Worm (Caenorhabditis elegans) whole organism, mixed stage, embryonic: ENCODE data around the gene sri-18.

Source experiments
- M03D4.4 ChIP-seq: sonication (generic microtip); optimal IDR thresholded peaks from 2 replicates; lab custom pipeline; 2017; ENCODE audit warnings: mild to moderate bottlenecking, missing genetic modification characterization, missing compliant biosample characterization
- ces-1 ChIP-seq: fragments of 150-350 bp; optimal IDR thresholded peaks from 2 replicates; lab custom pipeline; 2014; ENCODE audit warnings: missing biosample characterization, missing genetic modification reagents, missing genetic modification characterization
- cnd-1 ChIP-seq: fragments of 200-800 bp; sonication (Bioruptor generic); optimal IDR thresholded peaks from 2 replicates; lab custom pipeline; 2018; ENCODE audit warnings: mild to moderate bottlenecking, missing genetic modification characterization, missing compliant biosample characterization
- elt-1 ChIP-seq: sonication (generic microtip); optimal IDR thresholded peaks from 2 replicates; lab custom pipeline; 2017; ENCODE audit warnings: missing genetic modification characterization, mild to moderate bottlenecking, missing compliant biosample characterization, antibody characterized with exemption, moderate library complexity, borderline replicate concordance; ENCODE audit not compliant: insufficient read depth
- elt-3 ChIP-seq: fragments of 150-350 bp; optimal IDR thresholded peaks from 2 replicates; lab custom pipeline; 2014; ENCODE audit warnings: missing biosample characterization, missing genetic modification characterization
- lsy-2 ChIP-seq: fragments of 150-350 bp; optimal IDR thresholded peaks from 2 replicates; lab custom pipeline; 2014; ENCODE audit warnings: missing biosample characterization, missing genetic modification characterization
- mls-2 ChIP-seq: sonication (generic microtip); optimal IDR thresholded peaks from 2 replicates; lab custom pipeline; 2016; ENCODE audit warnings: mild to moderate bottlenecking, missing genetic modification characterization, moderate library complexity, missing compliant biosample characterization
- nhr-2 ChIP-seq: fragments of 150-350 bp; optimal IDR thresholded peaks from 2 replicates; lab custom pipeline; 2014; ENCODE audit warnings: missing biosample characterization, missing genetic modification characterization
- nhr-237 ChIP-seq: fragments of 150-350 bp; optimal IDR thresholded peaks from 2 replicates; lab custom pipeline; 2014; ENCODE audit warnings: missing biosample characterization, missing genetic modification characterization
- nhr-28 ChIP-seq: fragments of 150-350 bp; optimal IDR thresholded peaks from 2 replicates; lab custom pipeline; 2014; ENCODE audit warnings: missing biosample characterization, missing genetic modification characterization
- unc-39 ChIP-seq: fragments of 150-350 bp; optimal IDR thresholded peaks from 2 replicates; lab custom pipeline; 2014; ENCODE audit warnings: missing biosample characterization, missing genetic modification characterization
- unc-62 ChIP-seq: fragments of 150-350 bp; optimal IDR thresholded peaks from 2 replicates; lab custom pipeline; 2014; ENCODE audit warnings: missing biosample characterization, missing genetic modification reagents, missing genetic modification characterization
- zip-8 ChIP-seq: fragments of 150-350 bp; optimal IDR thresholded peaks from 2 replicates; lab custom pipeline; 2014; ENCODE audit warnings: missing biosample characterization, missing genetic modification characterization

- TF ChIP-seq nhr-2 (tag; lab: Kevin White, UChicago) (no peak), lsy-2 (tag; lab: Kevin White, UChicago) (no peak), mls-2 (tag; lab: Kevin White, UChicago) (no peak), M03D4.4 (no peak), nhr-28 (tag; lab: Kevin White, UChicago) (no peak), unc-62 (no peak), cnd-1 (tag; lab: Kevin White, UChicago) (no peak), nhr-237 (no peak), zip-8 (tag; lab: Kevin White, UChicago) (no peak), unc-39 (tag; lab: Kevin White, UChicago) (no peak), elt-3 (tag; lab: Kevin White, UChicago) (no peak), ces-1 (GFP tag; lab: Kevin White, UChicago) (peak; percentile 2), elt-1 (tag; lab: Kevin White, UChicago) (no peak)
Measured at ce11 chrV:10270214-10270613, 9.9 kb upstream of the sri-18 start, which contains the start of gene ric-4.
